Worm (Caenorhabditis elegans) whole organism, late embryonic: ENCODE measurements around the gene srm-5.

Experiments
- ama-1 ChIP-seq: fragments of 150-350 bp; optimal IDR thresholded peaks from 2 replicates; lab custom pipeline; 2014
- ceh-18 ChIP-seq: sonication (generic microtip); optimal IDR thresholded peaks from 2 replicates; lab custom pipeline; 2016; ENCODE audit warnings: missing genetic modification characterization, missing compliant biosample characterization
- ceh-31 ChIP-seq: sonication (generic microtip); optimal IDR thresholded peaks from 2 replicates; lab custom pipeline; 2016; ENCODE audit warnings: missing genetic modification characterization, missing compliant biosample characterization
- fax-1 ChIP-seq: sonication (generic microtip); optimal IDR thresholded peaks from 2 replicates; lab custom pipeline; 2016; ENCODE audit warnings: missing genotype, missing genetic modification characterization, missing compliant biosample characterization
- hlh-8 ChIP-seq: sonication (generic microtip); optimal IDR thresholded peaks from 2 replicates; lab custom pipeline; 2016; ENCODE audit warnings: missing genotype, missing genetic modification characterization, missing compliant biosample characterization
- npax-4 ChIP-seq: sonication (generic microtip); optimal IDR thresholded peaks from 2 replicates; lab custom pipeline; 2016; ENCODE audit warnings: missing genetic modification characterization, missing compliant biosample characterization
- pha-4 ChIP-seq: fragments of 150-350 bp; optimal IDR thresholded peaks from 2 replicates; lab custom pipeline; 2018; ENCODE audit warnings: missing biosample characterization, missing genetic modification reagents, missing genetic modification characterization

DNA sequence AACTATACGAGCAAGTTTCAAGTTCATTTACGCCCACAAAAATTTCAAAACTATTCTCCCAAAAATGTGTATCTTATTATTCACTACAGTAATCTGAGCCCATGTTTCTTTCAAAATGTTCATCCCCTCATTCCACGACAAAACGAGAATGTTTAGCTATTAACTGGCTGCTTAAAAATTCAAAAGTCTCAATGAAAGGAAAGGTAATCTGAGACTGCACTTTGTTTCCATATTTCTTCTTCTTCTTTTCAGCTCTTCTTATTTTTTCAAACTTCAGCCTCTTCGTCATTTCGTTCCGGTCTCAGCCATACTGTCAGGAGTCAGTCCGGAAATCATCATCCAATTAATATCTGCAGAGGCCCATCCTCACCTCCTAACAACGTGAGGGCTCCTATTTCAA, 37.8 kb downstream of the srm-5 start, which contains the start of gene unc-39:
- no peak for TF ChIP-seq fax-1 (tag; lab: Kevin White, UChicago)
- TF ChIP-seq ama-1 (lab: Kevin White, UChicago): no peak
- TF ChIP-seq pha-4 (tag; lab: Kevin White, UChicago): no peak
- no peak for TF ChIP-seq npax-4 (tag; lab: Kevin White, UChicago)
- TF ChIP-seq ceh-31 (tag; lab: Kevin White, UChicago): no peak
- no peak for TF ChIP-seq ceh-18
- TF ChIP-seq hlh-8 (tag; lab: Kevin White, UChicago): no peak
